Fruit fly (Drosophila melanogaster): ENCODE results near the gene Ggt-1.

DNA sequence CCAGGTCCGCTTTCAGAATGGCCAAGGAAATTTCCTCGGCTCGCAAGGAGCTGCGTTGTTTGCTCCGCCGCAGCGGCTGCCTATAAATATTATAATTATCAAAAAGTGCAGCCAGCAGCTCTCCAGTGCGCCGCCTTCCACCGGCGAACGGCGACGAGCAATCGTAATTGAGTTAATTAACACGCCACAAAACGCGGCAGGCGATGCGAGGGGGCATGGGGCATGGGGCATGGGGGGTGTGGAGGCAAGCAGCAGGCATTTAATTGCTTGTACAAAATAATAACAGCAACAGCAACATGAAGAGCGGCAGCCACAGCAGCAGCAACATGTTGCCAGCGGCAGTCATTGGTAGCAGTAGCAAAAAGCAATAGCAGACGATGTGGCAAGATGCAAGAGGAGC, 38.4 kb upstream of the Ggt-1 start:
- TF ChIP-seq Trl (optimal IDR thresholded peaks at IDR 0.05) (no peak), Trl (GFP tag; optimal IDR thresholded peaks at IDR 0.05) (no peak), Hr39 (optimal IDR thresholded peaks at IDR 0.05) (no peak)

Data from whole organism, embryonic.